Worm (Caenorhabditis elegans) whole organism, L4 larva: ENCODE results near the gene R08D7.5.

Source experiments
- D1046.2 ChIP-seq: fragments of 200-800 bp; sonication (Bioruptor generic); IDR thresholded peaks from 2 replicates; pipeline ENCODE4 v1.3.6; 2022; ENCODE audit warnings: missing genetic modification characterization, missing compliant biosample characterization
- F26F4.8 ChIP-seq: fragments of 200-800 bp; sonication (Bioruptor generic); conservative IDR thresholded peaks from 2 replicates; pipeline ENCODE4 v1.3.6; 2022; ENCODE audit warnings: missing genetic modification characterization, missing compliant biosample characterization
- F37D6.2 ChIP-seq: sonication (generic microtip); optimal IDR thresholded peaks from 2 replicates; lab custom pipeline; 2016; ENCODE audit warnings: mild to moderate bottlenecking, missing genetic modification characterization, missing compliant biosample characterization
- T26A8.4 ChIP-seq: fragments of 200-800 bp; sonication (Bioruptor generic); IDR thresholded peaks from 2 replicates; pipeline ENCODE4 v1.3.6; 2022; ENCODE audit warnings: missing genetic modification characterization, missing compliant biosample characterization
- ZK337.2 ChIP-seq: fragments of 200-800 bp; sonication (Bioruptor generic); IDR thresholded peaks from 2 replicates; pipeline ENCODE4 v1.3.6; 2022; ENCODE audit warnings: missing genetic modification reagents, missing genetic modification characterization, missing compliant biosample characterization
- arid-1 ChIP-seq: fragments of 200-800 bp; sonication (Bioruptor generic); conservative IDR thresholded peaks from 2 replicates; pipeline ENCODE4 v1.3.6; 2022; ENCODE audit warnings: missing genetic modification reagents, missing genetic modification characterization, missing compliant biosample characterization
- ceh-32 ChIP-seq: sonication (generic microtip); optimal IDR thresholded peaks from 2 replicates; lab custom pipeline; 2016; ENCODE audit warnings: mild to moderate bottlenecking, missing genetic modification characterization, missing compliant biosample characterization; ENCODE audit not compliant: poor library complexity
- ceh-62 ChIP-seq: sonication (generic microtip); optimal IDR thresholded peaks from 2 replicates; lab custom pipeline; 2017; ENCODE audit warnings: missing biosample characterization, missing genetic modification characterization
- cey-2 ChIP-seq: sonication (generic microtip); optimal IDR thresholded peaks from 3 replicates; lab custom pipeline; 2017; ENCODE audit warnings: missing genetic modification characterization, mild to moderate bottlenecking, missing compliant biosample characterization, antibody characterized with exemption, borderline replicate concordance; ENCODE audit not compliant: insufficient read depth
- ctbp-1 ChIP-seq: fragments of 200-800 bp; sonication (Bioruptor generic); IDR thresholded peaks from 2 replicates; pipeline ENCODE4 v1.3.6; 2022; ENCODE audit warnings: missing genetic modification reagents, missing genetic modification characterization, missing compliant biosample characterization
- daf-16 ChIP-seq, 3 experiments: sonication (generic microtip); optimal IDR thresholded peaks; 2 replicates each; lab custom pipeline; 2016 to 2017; ENCODE audit warnings: missing genetic modification characterization in 3 of 3, missing genetic modification reagents in 3 of 3, mild to moderate bottlenecking in 2 of 3, missing compliant biosample characterization in 2 of 3, missing biosample characterization in 1 of 3, moderate library complexity in 1 of 3
- dmd-6 ChIP-seq: fragments of 200-800 bp; sonication (Bioruptor generic); IDR thresholded peaks from 2 replicates; pipeline ENCODE4 v1.3.6; 2022; ENCODE audit warnings: missing genetic modification reagents, missing genetic modification characterization, missing compliant biosample characterization
- dmd-8 ChIP-seq: fragments of 200-800 bp; sonication (Bioruptor generic); IDR thresholded peaks from 2 replicates; pipeline ENCODE4 v1.3.6; 2022; ENCODE audit warnings: missing genetic modification characterization, missing compliant biosample characterization
- dve-1 ChIP-seq: sonication (generic microtip); optimal IDR thresholded peaks from 2 replicates; lab custom pipeline; 2017; ENCODE audit warnings: antibody characterized with exemption, mild to moderate bottlenecking, missing genetic modification characterization, missing compliant biosample characterization; ENCODE audit not compliant: insufficient read depth
- egl-27 ChIP-seq: sonication (generic microtip); optimal IDR thresholded peaks from 3 replicates; lab custom pipeline; 2017; ENCODE audit warnings: missing biosample characterization, missing genetic modification reagents, missing genetic modification characterization
- egl-43 ChIP-seq: fragments of 200-800 bp; sonication (Bioruptor generic); IDR thresholded peaks from 2 replicates; pipeline ENCODE4 v1.3.6; 2022; ENCODE audit warnings: missing genetic modification reagents, missing genetic modification characterization, missing compliant biosample characterization
- fos-1 ChIP-seq: fragments of 150-350 bp; optimal IDR thresholded peaks from 2 replicates; lab custom pipeline; 2014; ENCODE audit warnings: missing biosample characterization, missing genetic modification characterization
- gei-8 ChIP-seq: fragments of 200-800 bp; sonication (Bioruptor generic); optimal IDR thresholded peaks from 2 replicates; lab custom pipeline; 2018; ENCODE audit warnings: mild to moderate bottlenecking, missing genetic modification characterization, missing compliant biosample characterization
- hlh-30 ChIP-seq: sonication (generic microtip); optimal IDR thresholded peaks from 2 replicates; lab custom pipeline; 2017; ENCODE audit warnings: antibody characterized with exemption, mild to moderate bottlenecking, missing genetic modification characterization, missing compliant biosample characterization; ENCODE audit not compliant: insufficient read depth
- hmg-1.1 ChIP-seq: fragments of 200-800 bp; sonication (Bioruptor generic); IDR thresholded peaks from 2 replicates; pipeline ENCODE4 v1.3.6; 2022; ENCODE audit warnings: missing genetic modification reagents, missing genetic modification characterization, missing compliant biosample characterization
- lim-7 ChIP-seq: fragments of 200-800 bp; sonication (Bioruptor generic); IDR thresholded peaks from 2 replicates; pipeline ENCODE4 v1.3.6; 2022; ENCODE audit warnings: missing genetic modification characterization, missing compliant biosample characterization
- lsy-2 ChIP-seq, 2 experiments: fragments of 150-350 bp in 1 of 2; sonication (generic microtip) in 1 of 2; optimal IDR thresholded peaks; 2 replicates each; lab custom pipeline; 2014 to 2017; ENCODE audit warnings: missing biosample characterization in 2 of 2, missing genetic modification characterization in 2 of 2
- madf-9 ChIP-seq: fragments of 200-800 bp; sonication (Bioruptor generic); conservative IDR thresholded peaks from 2 replicates; pipeline ENCODE4 v1.3.6; 2022; ENCODE audit warnings: missing genetic modification reagents, missing genetic modification characterization, missing compliant biosample characterization
- mdl-1 ChIP-seq, 2 experiments: fragments of 150-350 bp in 1 of 2; sonication (generic microtip) in 1 of 2; optimal IDR thresholded peaks; 2 replicates each; lab custom pipeline; 2014 to 2017; ENCODE audit warnings: missing biosample characterization in 2 of 2, missing genetic modification characterization in 2 of 2
- mep-1 ChIP-seq: fragments of 150-350 bp; sonication (generic microtip); optimal IDR thresholded peaks from 3 replicates; lab custom pipeline; 2014; ENCODE audit warnings: missing biosample characterization, missing genetic modification characterization
- nhr-102 ChIP-seq: sonication (generic microtip); optimal IDR thresholded peaks from 2 replicates; lab custom pipeline; 2016; ENCODE audit warnings: mild to moderate bottlenecking, missing genetic modification characterization, moderate library complexity, missing compliant biosample characterization
- nhr-111 ChIP-seq: fragments of 200-800 bp; sonication (Bioruptor generic); optimal IDR thresholded peaks from 2 replicates; lab custom pipeline; 2018; ENCODE audit warnings: mild to moderate bottlenecking, missing genetic modification characterization, missing compliant biosample characterization
- nhr-48 ChIP-seq: sonication (generic microtip); optimal IDR thresholded peaks from 2 replicates; lab custom pipeline; 2016; ENCODE audit warnings: mild to moderate bottlenecking, missing genetic modification characterization, missing compliant biosample characterization
- nhr-6 ChIP-seq: fragments of 150-350 bp; optimal IDR thresholded peaks from 2 replicates; lab custom pipeline; 2014; ENCODE audit warnings: missing biosample characterization, missing genetic modification characterization
- nhr-76 ChIP-seq: fragments of 150-350 bp; optimal IDR thresholded peaks from 2 replicates; lab custom pipeline; 2014; ENCODE audit warnings: missing biosample characterization, missing genetic modification characterization
- pha-4 ChIP-seq, 2 experiments: fragments of 150-350 bp in 1 of 2; fragments of 200-800 bp in 1 of 2; sonication (Bioruptor generic) in 1 of 2; IDR thresholded peaks in 1 of 2; optimal IDR thresholded peaks in 1 of 2; 2 replicates each; pipeline versions ENCODE4 v1.3.6 to Lab custom; 2014 to 2022; ENCODE audit warnings: missing genetic modification characterization in 2 of 2, missing genetic modification reagents in 2 of 2, missing biosample characterization in 1 of 2, missing compliant biosample characterization in 1 of 2
- php-3 ChIP-seq: fragments of 200-800 bp; sonication (Bioruptor generic); IDR thresholded peaks from 2 replicates; pipeline ENCODE4 v1.3.6; 2022; ENCODE audit warnings: missing genetic modification reagents, missing genetic modification characterization, missing compliant biosample characterization
- spr-1 ChIP-seq: sonication (generic microtip); optimal IDR thresholded peaks from 2 replicates; lab custom pipeline; 2016; ENCODE audit warnings: mild to moderate bottlenecking, missing genetic modification characterization, missing compliant biosample characterization
- vab-7 ChIP-seq: fragments of 200-800 bp; sonication (Bioruptor generic); IDR thresholded peaks from 2 replicates; pipeline ENCODE4 v1.3.6; 2022; ENCODE audit warnings: missing genetic modification reagents, missing genetic modification characterization, missing compliant biosample characterization
- zfp-3 ChIP-seq: fragments of 200-800 bp; sonication (Bioruptor generic); conservative IDR thresholded peaks from 2 replicates; pipeline ENCODE4 v1.3.6; 2022; ENCODE audit warnings: missing genetic modification reagents, missing genetic modification characterization, missing compliant biosample characterization

R08D7.5 gene

ce11 chrIII:8973163-8973562 lies 763 bp upstream of the R08D7.5 start:
- TF ChIP-seq ceh-32 (tag; lab: Kevin White, UChicago) (no peak), hmg-1.1 (GFP tag; lab: Robert Waterston, UW) (0 out of 2 replicates have a peak, but pooled peaks have one; percentile 36)

ce11 chrIII:8974835-8975234 lies 909 bp downstream of the R08D7.5 start:
- TF ChIP-seq ZK337.2 (GFP tag; lab: Robert Waterston, UW), result no peak
- no peak for TF ChIP-seq egl-43 (GFP tag; lab: Robert Waterston, UW)
- TF ChIP-seq nhr-48 (tag; lab: Kevin White, UChicago), result peak; percentile 5
- peak; percentile 17 for TF ChIP-seq dve-1 (tag; lab: Kevin White, UChicago)
- no peak for TF ChIP-seq mdl-1 (tag; optimal IDR thresholded peaks at IDR 0.05; lab: Kevin White, UChicago)
- no peak for TF ChIP-seq php-3 (GFP tag; lab: Robert Waterston, UW)
- peak; percentile 57 for TF ChIP-seq mep-1 (tag; lab: Kevin White, UChicago)
- no peak for TF ChIP-seq vab-7
- peak; percentile 22; the same call in 1 of the 2 replicates for TF ChIP-seq ctbp-1
- TF ChIP-seq cey-2 (tag; lab: Kevin White, UChicago), result no peak
- TF ChIP-seq arid-1 (GFP tag; lab: Robert Waterston, UW), result no peak; the same call in 1 of the 2 replicates
- TF ChIP-seq lsy-2 (tag; optimal IDR thresholded peaks at IDR 0.05; lab: Kevin White, UChicago), result peak in 1 of 2 experiments; percentile 7
- TF ChIP-seq nhr-111 (GFP tag; lab: Kevin White, UChicago), result no peak
- 0 out of 2 replicates have a peak, but pooled peaks have one; percentile 55 for TF ChIP-seq lim-7 (GFP tag; lab: Robert Waterston, UW)
- TF ChIP-seq gei-8 (GFP tag; lab: Kevin White, UChicago), result peak; percentile 41
- no peak for TF ChIP-seq fos-1 (tag; lab: Kevin White, UChicago)
- TF ChIP-seq pha-4 (GFP tag; IDR thresholded peaks at IDR 0.05; lab: Robert Waterston, UW), result peak; percentile 33; the same call in 1 of the 2 replicates
- TF ChIP-seq pha-4 (tag; optimal IDR thresholded peaks at IDR 0.05; lab: Kevin White, UChicago), result no peak
- TF ChIP-seq nhr-102 (tag; lab: Kevin White, UChicago), result peak; percentile 40
- TF ChIP-seq F37D6.2, result no peak
- TF ChIP-seq nhr-76, result no peak
- TF ChIP-seq egl-27 (tag; lab: Kevin White, UChicago), result no peak
- TF ChIP-seq dmd-6 (GFP tag; lab: Robert Waterston, UW), result no peak
- TF ChIP-seq daf-16 (GFP tag; optimal IDR thresholded peaks at IDR 0.05; lab: Kevin White, UChicago), result no peak
- no peak for TF ChIP-seq daf-16 (tag; optimal IDR thresholded peaks at IDR 0.05; lab: Kevin White, UChicago)
- TF ChIP-seq D1046.2 (GFP tag; lab: Robert Waterston, UW), result no peak
- TF ChIP-seq hlh-30, result no peak
- TF ChIP-seq T26A8.4, result peak; percentile 37; the same call in 1 of the 2 replicates
- TF ChIP-seq F26F4.8 (GFP tag; lab: Robert Waterston, UW), result no peak
- no peak for TF ChIP-seq ceh-62 (tag; lab: Kevin White, UChicago)
- peak; percentile 87 for TF ChIP-seq zfp-3 (GFP tag; lab: Robert Waterston, UW)
- peak; percentile 50 for TF ChIP-seq spr-1 (tag; lab: Kevin White, UChicago)
- TF ChIP-seq nhr-6 (tag; lab: Kevin White, UChicago), result no peak
- TF ChIP-seq dmd-8 (GFP tag; lab: Robert Waterston, UW), result no peak
- TF ChIP-seq madf-9, result 0 out of 2 replicates have a peak, but pooled peaks have one; percentile 35
